Fruit fly (Drosophila melanogaster) whole organism, embryonic: ENCODE data around the gene CG15773.

Experiments
- Ada2b ChIP-seq: fragments of 200-800 bp; sonication (Bioruptor generic); IDR thresholded peaks from 2 replicates; pipeline ENCODE4 v1.3.6; 2022; ENCODE audit warnings: missing biosample characterization, missing genetic modification characterization
- Antp ChIP-seq: fragments of 200-800 bp; sonication (Bioruptor generic); optimal IDR thresholded peaks from 3 replicates; lab custom pipeline; 2016; ENCODE audit warnings: missing biosample characterization, missing genetic modification characterization
- Atf3 ChIP-seq: fragments of 200-800 bp; sonication (Bioruptor generic); optimal IDR thresholded peaks from 3 replicates; lab custom pipeline; 2016; ENCODE audit warnings: missing biosample characterization, missing genetic modification characterization
- BtbVII ChIP-seq: fragments of 200-800 bp; sonication (Bioruptor generic); optimal IDR thresholded peaks from 3 replicates; lab custom pipeline; 2017; ENCODE audit warnings: missing biosample characterization, mild to moderate bottlenecking, missing genetic modification characterization
- C15 ChIP-seq: fragments of 200-800 bp; sonication (Bioruptor generic); IDR thresholded peaks from 3 replicates; pipeline ENCODE4 v1.3.6; 2022; ENCODE audit warnings: missing biosample characterization, missing genetic modification characterization
- CG11723 ChIP-seq: fragments of 200-800 bp; sonication (Bioruptor generic); optimal IDR thresholded peaks from 2 replicates; lab custom pipeline; 2017; ENCODE audit warnings: missing biosample characterization, mild to moderate bottlenecking, missing genetic modification characterization
- CG12299 ChIP-seq: fragments of 200-800 bp; sonication (Bioruptor generic); optimal IDR thresholded peaks from 2 replicates; lab custom pipeline; 2018; ENCODE audit warnings: missing biosample characterization, mild to moderate bottlenecking, missing genetic modification characterization
- CG12942 ChIP-seq: fragments of 200-800 bp; sonication (Bioruptor generic); optimal IDR thresholded peaks from 3 replicates; lab custom pipeline; 2016; ENCODE audit warnings: missing biosample characterization, missing genetic modification characterization
- CG14710 ChIP-seq: fragments of 200-800 bp; sonication (Bioruptor generic); optimal IDR thresholded peaks from 3 replicates; lab custom pipeline; 2019; ENCODE audit warnings: missing biosample characterization, mild to moderate bottlenecking, missing genetic modification characterization, moderate library complexity
- CG15011 ChIP-seq: fragments of 200-800 bp; sonication (Bioruptor generic); optimal IDR thresholded peaks from 3 replicates; lab custom pipeline; 2018; ENCODE audit warnings: missing biosample characterization, mild to moderate bottlenecking, missing genetic modification characterization
- CG1602 ChIP-seq: fragments of 200-800 bp; sonication (Bioruptor generic); optimal IDR thresholded peaks from 3 replicates; lab custom pipeline; 2016; ENCODE audit warnings: missing biosample characterization, missing genetic modification characterization
- CG16863 ChIP-seq: fragments of 200-800 bp; sonication (Bioruptor generic); optimal IDR thresholded peaks from 3 replicates; lab custom pipeline; 2016; ENCODE audit warnings: missing biosample characterization, missing genetic modification characterization
- CG17361 ChIP-seq: fragments of 200-800 bp; sonication (Bioruptor generic); IDR thresholded peaks from 3 replicates; pipeline ENCODE4 v1.3.6; 2022; ENCODE audit warnings: missing biosample characterization, missing genetic modification characterization
- CG18476 ChIP-seq: fragments of 200-800 bp; sonication (Bioruptor generic); optimal IDR thresholded peaks from 2 replicates; lab custom pipeline; 2016; ENCODE audit warnings: missing biosample characterization, mild to moderate bottlenecking, missing genetic modification characterization
- CG18764 ChIP-seq: fragments of 200-800 bp; sonication (Bioruptor generic); optimal IDR thresholded peaks from 3 replicates; lab custom pipeline; 2016; ENCODE audit warnings: missing biosample characterization, missing genetic modification characterization
- CG2889 ChIP-seq: fragments of 200-800 bp; sonication (Bioruptor generic); IDR thresholded peaks from 3 replicates; pipeline ENCODE4 v1.3.6; 2022; ENCODE audit warnings: missing biosample characterization, missing genetic modification characterization
- CG3065 ChIP-seq: fragments of 200-800 bp; sonication (Bioruptor generic); optimal IDR thresholded peaks from 2 replicates; lab custom pipeline; 2016; ENCODE audit warnings: missing biosample characterization, missing genetic modification characterization
- CG34422 ChIP-seq: fragments of 200-800 bp; sonication (Bioruptor generic); IDR thresholded peaks from 3 replicates; pipeline ENCODE4 v1.3.6; 2022; ENCODE audit warnings: missing biosample characterization, missing genetic modification characterization
- CG4404 ChIP-seq: fragments of 200-800 bp; sonication (Bioruptor generic); IDR thresholded peaks from 2 replicates; pipeline ENCODE4 v1.3.6; 2022; ENCODE audit warnings: missing biosample characterization, missing genetic modification characterization
- CG4424 ChIP-seq: fragments of 200-800 bp; sonication (Bioruptor generic); optimal IDR thresholded peaks from 3 replicates; lab custom pipeline; 2016; ENCODE audit warnings: missing biosample characterization, missing genetic modification characterization
- CG7357 ChIP-seq: fragments of 200-800 bp; sonication (Bioruptor generic); IDR thresholded peaks from 3 replicates; pipeline ENCODE4 v1.3.6; 2022; ENCODE audit warnings: missing biosample characterization, missing genetic modification characterization
- CG9215 ChIP-seq: fragments of 200-800 bp; sonication (Bioruptor generic); IDR thresholded peaks from 2 replicates; pipeline ENCODE4 v1.3.6; 2022; ENCODE audit warnings: missing biosample characterization, missing genetic modification characterization
- Dbx ChIP-seq: fragments of 200-800 bp; sonication (Bioruptor generic); IDR thresholded peaks from 3 replicates; pipeline ENCODE4 v1.3.6; 2022; ENCODE audit warnings: missing biosample characterization, missing genetic modification characterization
- HHEX ChIP-seq: fragments of 200-800 bp; sonication (Bioruptor generic); optimal IDR thresholded peaks from 3 replicates; lab custom pipeline; 2017; ENCODE audit warnings: missing biosample characterization, mild to moderate bottlenecking, missing genetic modification characterization, missing genetic modification reagents
- HmgZ ChIP-seq: fragments of 200-800 bp; sonication (Bioruptor generic); optimal IDR thresholded peaks from 2 replicates; lab custom pipeline; 2018; ENCODE audit warnings: missing biosample characterization, mild to moderate bottlenecking, missing genetic modification characterization
- Kr ChIP-seq: fragments of 200-800 bp; sonication (Bioruptor generic); optimal IDR thresholded peaks from 2 replicates; lab custom pipeline; 2017; ENCODE audit warnings: missing biosample characterization, mild to moderate bottlenecking, missing genetic modification characterization
- Med ChIP-seq: fragments of 200-800 bp; sonication (Bioruptor generic); peaks from one replicate; lab custom pipeline; 2016; ENCODE audit warnings: missing biosample characterization, missing genetic modification characterization, mild to moderate bottlenecking, inconsistent platforms, moderate library complexity
- Mrtf ChIP-seq: fragments of 200-800 bp; sonication (Bioruptor generic); IDR thresholded peaks from 3 replicates; pipeline ENCODE4 v1.3.6; 2022; ENCODE audit warnings: missing biosample characterization, missing genetic modification characterization
- Rfx ChIP-seq: fragments of 200-800 bp; sonication (Bioruptor generic); IDR thresholded peaks from 2 replicates; pipeline ENCODE4 v1.3.6; 2022; ENCODE audit warnings: missing biosample characterization, missing genetic modification characterization
- Six4 ChIP-seq: fragments of 200-800 bp; sonication (Bioruptor generic); optimal IDR thresholded peaks from 2 replicates; lab custom pipeline; 2016; ENCODE audit warnings: missing biosample characterization, missing genetic modification characterization
- Sry-δ ChIP-seq: fragments of 200-800 bp; sonication (Bioruptor generic); optimal IDR thresholded peaks from 2 replicates; lab custom pipeline; 2016; ENCODE audit warnings: missing biosample characterization, missing genetic modification characterization
- TFAM ChIP-seq: fragments of 200-800 bp; sonication (Bioruptor generic); optimal IDR thresholded peaks from 2 replicates; lab custom pipeline; 2017; ENCODE audit warnings: missing biosample characterization, missing genetic modification characterization, inconsistent platforms
- Taf1 ChIP-seq: fragments of 200-800 bp; sonication (Bioruptor generic); IDR thresholded peaks from 2 replicates; pipeline ENCODE4 v1.3.6; 2022; ENCODE audit warnings: missing biosample characterization, missing genetic modification characterization
- abd-A ChIP-seq: fragments of 200-800 bp; sonication (Bioruptor generic); optimal IDR thresholded peaks from 3 replicates; lab custom pipeline; 2019; ENCODE audit warnings: missing biosample characterization, mild to moderate bottlenecking, missing genetic modification characterization, moderate library complexity
- ase ChIP-seq: fragments of 200-800 bp; sonication (Bioruptor generic); IDR thresholded peaks from 3 replicates; pipeline ENCODE4 v1.3.6; 2022; ENCODE audit warnings: missing biosample characterization, missing genetic modification characterization
- cato ChIP-seq: fragments of 200-800 bp; sonication (Bioruptor generic); optimal IDR thresholded peaks from 2 replicates; lab custom pipeline; 2016; ENCODE audit warnings: missing biosample characterization, missing genetic modification characterization, borderline replicate concordance
- croc ChIP-seq: fragments of 200-800 bp; sonication (Bioruptor generic); conservative IDR thresholded peaks from 3 replicates; pipeline ENCODE4 v1.3.6; 2022; ENCODE audit warnings: missing biosample characterization, missing genetic modification characterization
- dan ChIP-seq: fragments of 200-800 bp; sonication (Bioruptor generic); IDR thresholded peaks from 2 replicates; pipeline ENCODE4 v1.3.6; 2022; ENCODE audit warnings: missing biosample characterization, missing genetic modification characterization
- dysf ChIP-seq: fragments of 200-800 bp; sonication (Bioruptor generic); IDR thresholded peaks from 3 replicates; pipeline ENCODE4 v1.3.6; 2022; ENCODE audit warnings: missing biosample characterization, missing genetic modification characterization
- en ChIP-seq: fragments of 200-800 bp; sonication (Bioruptor generic); optimal IDR thresholded peaks from 2 replicates; lab custom pipeline; 2016; ENCODE audit warnings: missing biosample characterization, missing genetic modification characterization
- fd64A ChIP-seq: fragments of 200-800 bp; sonication (Bioruptor generic); optimal IDR thresholded peaks from 3 replicates; lab custom pipeline; 2018; ENCODE audit warnings: missing biosample characterization, mild to moderate bottlenecking, missing genetic modification characterization
- hb ChIP-seq: fragments of 200-800 bp; sonication (Bioruptor generic); IDR thresholded peaks from 3 replicates; pipeline ENCODE4 v1.3.6; 2022; ENCODE audit warnings: missing biosample characterization, missing genetic modification characterization; ENCODE audit not compliant: partially characterized antibody
- her ChIP-seq: fragments of 200-800 bp; sonication (Bioruptor generic); optimal IDR thresholded peaks from 2 replicates; lab custom pipeline; 2016; ENCODE audit warnings: missing biosample characterization, missing genetic modification characterization
- kni ChIP-seq: fragments of 200-800 bp; sonication (Bioruptor generic); optimal IDR thresholded peaks from 3 replicates; lab custom pipeline; 2017; ENCODE audit warnings: mild to moderate bottlenecking, missing biosample characterization, missing genetic modification reagents, missing genetic modification characterization
- mam ChIP-seq: fragments of 200-800 bp; sonication (Bioruptor generic); optimal IDR thresholded peaks from 3 replicates; lab custom pipeline; 2016; ENCODE audit warnings: missing biosample characterization, missing genetic modification characterization
- psq ChIP-seq: fragments of 200-800 bp; sonication (Bioruptor generic); optimal IDR thresholded peaks from 2 replicates; lab custom pipeline; 2017; ENCODE audit warnings: missing biosample characterization, missing genetic modification characterization
- ro ChIP-seq: fragments of 200-800 bp; sonication (Bioruptor generic); IDR thresholded peaks from 2 replicates; pipeline ENCODE4 v1.3.6; 2022; ENCODE audit warnings: missing biosample characterization, missing genetic modification characterization
- sc ChIP-seq, 3 experiments: fragments of >200 bp in 2 of 3; fragments of 200-800 bp in 1 of 3; sonication (Bioruptor generic) in 1 of 3; optimal IDR thresholded peaks; 2 replicates in 2 of 3; 3 replicates in 1 of 3; lab custom pipeline; 2017; ENCODE audit warnings: mild to moderate bottlenecking in 1 of 3, missing biosample characterization in 1 of 3, missing genetic modification characterization in 1 of 3, missing genetic modification reagents in 1 of 3
- seq ChIP-seq: fragments of 200-800 bp; sonication (Bioruptor generic); IDR thresholded peaks from 2 replicates; pipeline ENCODE4 v1.3.6; 2022; ENCODE audit warnings: missing biosample characterization, missing genetic modification characterization

CG15773 gene

DNA sequence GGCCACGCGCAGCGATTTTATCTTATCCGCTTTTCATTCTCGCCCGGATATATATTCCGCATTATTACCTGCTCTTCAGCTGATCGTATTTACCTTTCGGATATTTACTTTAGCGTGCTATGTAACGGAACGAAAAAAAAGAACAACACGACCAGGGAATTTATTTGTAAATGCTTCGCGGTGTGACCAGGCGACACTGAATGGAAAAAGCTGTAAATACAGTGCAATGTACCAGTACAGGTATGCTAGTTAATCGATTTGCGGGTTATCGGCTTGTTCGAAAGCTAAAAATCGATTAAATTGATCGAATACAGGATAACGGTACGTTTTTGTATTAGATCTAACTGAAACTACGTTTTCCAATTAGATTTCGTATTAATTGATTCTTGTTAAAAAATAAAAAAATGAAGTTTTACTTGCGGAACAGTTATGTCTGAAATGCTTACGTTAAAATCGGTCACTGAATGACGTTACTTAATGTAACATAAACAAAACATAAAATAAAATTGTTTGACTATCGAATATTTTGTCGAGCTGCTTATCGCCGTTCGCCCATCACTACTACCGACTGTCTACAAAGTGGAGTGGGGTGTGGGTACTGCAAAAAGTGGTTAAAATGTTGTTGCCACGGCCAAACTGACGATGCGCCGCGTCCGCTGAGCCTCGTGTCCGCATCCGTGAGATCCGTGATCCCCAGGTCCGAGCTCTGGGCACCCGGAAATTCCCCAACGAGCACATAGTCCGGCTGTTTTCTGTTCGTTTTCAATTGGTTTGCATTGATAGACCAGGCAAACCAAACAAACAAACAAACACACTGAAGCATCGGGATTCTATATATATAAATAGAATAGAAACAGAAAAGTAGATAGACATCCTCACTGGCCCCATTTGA is 31.7 kb downstream of the CG15773 start, which contains the start of the genes MAPk-Ak2 and CG42699 (continued):
- TF ChIP-seq CG17361 (GFP tag; lab: Robert Waterston, UW) (peak; percentile 70; the same call in 2 of the 3 replicates), seq (GFP tag; lab: Robert Waterston, UW) (peak; percentile 80), CG12942 (GFP tag; lab: Kevin White, UChicago) (peak; percentile 77), CG18476 (GFP tag; lab: Kevin White, UChicago) (peak; percentile 49), ase (no peak), croc (GFP tag; lab: Robert Waterston, UW) (no peak), CG16863 (GFP tag; lab: Kevin White, UChicago) (peak; percentile 78), Kr (GFP tag; lab: Kevin White, UChicago) (peak; percentile 70), Taf1 (GFP tag; lab: Robert Waterston, UW) (no peak), en (GFP tag; lab: Kevin White, UChicago) (no peak), mam (GFP tag; lab: Kevin White, UChicago) (peak; percentile 43), Six4 (GFP tag; lab: Kevin White, UChicago) (peak; percentile 47), dan (GFP tag; lab: Robert Waterston, UW) (no peak), CG18764 (GFP tag; lab: Kevin White, UChicago) (peak; percentile 80), her (GFP tag; lab: Kevin White, UChicago) (peak; percentile 85), Med (peak; percentile 97), Dbx (GFP tag; lab: Robert Waterston, UW) (peak; percentile 62; the same call in 1 of the 3 replicates), BtbVII (GFP tag; lab: Kevin White, UChicago) (peak; percentile 83), CG7357 (no peak), sc (optimal IDR thresholded peaks at IDR 0.05; lab: Kevin White, UChicago) (no peak), sc (GFP tag; optimal IDR thresholded peaks at IDR 0.05; lab: Kevin White, UChicago) (peak; percentile 69), CG14710 (tag; lab: Kevin White, UChicago) (peak; percentile 65), CG2889 (GFP tag; lab: Robert Waterston, UW) (no peak), fd64A (GFP tag; lab: Kevin White, UChicago) (peak; percentile 83), kni (GFP tag; lab: Kevin White, UChicago) (peak; percentile 99), CG11723 (peak; percentile 71), TFAM (GFP tag; lab: Kevin White, UChicago) (peak; percentile 38), abd-A (tag; lab: Kevin White, UChicago) (peak; percentile 50), Sry-δ (GFP tag; lab: Kevin White, UChicago) (peak; percentile 87), psq (GFP tag; lab: Kevin White, UChicago) (peak; percentile 71), CG15011 (GFP tag; lab: Kevin White, UChicago) (peak; percentile 77), cato (GFP tag; lab: Kevin White, UChicago) (peak; percentile 60), hb (peak; percentile 82), CG4424 (GFP tag; lab: Kevin White, UChicago) (peak; percentile 51), Atf3 (peak; percentile 73), ro (no peak), HHEX (GFP tag; lab: Kevin White, UChicago) (peak; percentile 87), CG12299 (tag; lab: Kevin White, UChicago) (peak; percentile 86), CG1602 (GFP tag; lab: Kevin White, UChicago) (peak; percentile 56), C15 (GFP tag; lab: Robert Waterston, UW) (no peak), Mrtf (no peak; the same call in 2 of the 3 replicates), Antp (peak; percentile 53), CG34422 (GFP tag; lab: Robert Waterston, UW) (peak; percentile 77; the same call in 1 of the 3 replicates), HmgZ (tag; lab: Kevin White, UChicago) (peak; percentile 75), CG9215 (GFP tag; lab: Robert Waterston, UW) (no peak), dysf (GFP tag; lab: Robert Waterston, UW) (peak; percentile 31; the same call in 1 of the 3 replicates), CG3065 (GFP tag; lab: Kevin White, UChicago) (peak; percentile 57), CG4404 (GFP tag; lab: Robert Waterston, UW) (no peak), Ada2b (no peak), Rfx (peak; percentile 72; the same call in 1 of the 2 replicates)
